Fruit fly (Drosophila melanogaster) whole organism, embryonic: ENCODE results near the gene Pex3.

Experiments used
- CG10209 ChIP-seq: fragments of 200-800 bp; sonication (Bioruptor generic); optimal IDR thresholded peaks from 3 replicates; lab custom pipeline; 2017; ENCODE audit warnings: missing biosample characterization, mild to moderate bottlenecking, missing genetic modification characterization, missing genetic modification reagents
- CG10366 ChIP-seq: fragments of 200-800 bp; sonication (Bioruptor generic); IDR thresholded peaks from 2 replicates; pipeline ENCODE4 v1.3.6; 2022; ENCODE audit warnings: missing biosample characterization, missing genetic modification characterization
- CG11093 ChIP-seq: fragments of 200-800 bp; sonication (Bioruptor generic); IDR thresholded peaks from 3 replicates; pipeline ENCODE4 v1.3.6; 2022; ENCODE audit warnings: missing biosample characterization, missing genetic modification characterization
- CG11398 ChIP-seq: fragments of 200-800 bp; sonication (Bioruptor generic); optimal IDR thresholded peaks from 2 replicates; lab custom pipeline; 2016; ENCODE audit warnings: missing biosample characterization, missing genetic modification characterization
- CG12219 ChIP-seq: fragments of 200-800 bp; sonication (Bioruptor generic); optimal IDR thresholded peaks from 3 replicates; lab custom pipeline; 2018; ENCODE audit warnings: missing biosample characterization, mild to moderate bottlenecking, missing genetic modification characterization
- CG13296 ChIP-seq: fragments of 200-800 bp; sonication (Bioruptor generic); optimal IDR thresholded peaks from 3 replicates; lab custom pipeline; 2018; ENCODE audit warnings: missing biosample characterization, mild to moderate bottlenecking, missing genetic modification characterization
- CG13624 ChIP-seq: fragments of 200-800 bp; sonication (Bioruptor generic); optimal IDR thresholded peaks from 2 replicates; lab custom pipeline; 2016; ENCODE audit warnings: missing biosample characterization, missing genetic modification characterization
- CG13775 ChIP-seq: fragments of 200-800 bp; sonication (Bioruptor generic); optimal IDR thresholded peaks from 3 replicates; lab custom pipeline; 2017; ENCODE audit warnings: missing biosample characterization, mild to moderate bottlenecking, missing genetic modification characterization
- CG1602 ChIP-seq: fragments of 200-800 bp; sonication (Bioruptor generic); optimal IDR thresholded peaks from 3 replicates; lab custom pipeline; 2016; ENCODE audit warnings: missing biosample characterization, missing genetic modification characterization
- CG16779 ChIP-seq: fragments of 200-800 bp; sonication (Bioruptor generic); IDR thresholded peaks from 2 replicates; pipeline ENCODE4 v1.3.6; 2022; ENCODE audit warnings: missing biosample characterization, missing genetic modification characterization
- CG17385 ChIP-seq: fragments of 200-800 bp; sonication (Bioruptor generic); optimal IDR thresholded peaks from 3 replicates; lab custom pipeline; 2018; ENCODE audit warnings: missing biosample characterization, mild to moderate bottlenecking, missing genetic modification characterization
- CG17912 ChIP-seq: fragments of 200-800 bp; sonication (Bioruptor generic); optimal IDR thresholded peaks from 2 replicates; lab custom pipeline; 2018; ENCODE audit warnings: missing biosample characterization, mild to moderate bottlenecking, missing genetic modification characterization
- CG18262 ChIP-seq: fragments of 200-800 bp; optimal IDR thresholded peaks from 3 replicates; lab custom pipeline; 2019; ENCODE audit warnings: missing biosample characterization, mild to moderate bottlenecking, missing genetic modification characterization, moderate library complexity
- CG2889 ChIP-seq: fragments of 200-800 bp; sonication (Bioruptor generic); IDR thresholded peaks from 3 replicates; pipeline ENCODE4 v1.3.6; 2022; ENCODE audit warnings: missing biosample characterization, missing genetic modification characterization
- CG3163 ChIP-seq: fragments of 200-800 bp; sonication (Bioruptor generic); optimal IDR thresholded peaks from 3 replicates; lab custom pipeline; 2016; ENCODE audit warnings: missing biosample characterization, missing genetic modification characterization
- CG3281 ChIP-seq: fragments of 200-800 bp; sonication (Bioruptor generic); optimal IDR thresholded peaks from 3 replicates; lab custom pipeline; 2017; ENCODE audit warnings: missing biosample characterization, mild to moderate bottlenecking, missing genetic modification characterization
- CG3407 ChIP-seq: fragments of 200-800 bp; sonication (Bioruptor generic); optimal IDR thresholded peaks from 2 replicates; lab custom pipeline; 2018; ENCODE audit warnings: missing biosample characterization, mild to moderate bottlenecking, missing genetic modification characterization
- CG4328 ChIP-seq: fragments of 200-800 bp; sonication (Bioruptor generic); optimal IDR thresholded peaks from 3 replicates; lab custom pipeline; 2017; ENCODE audit warnings: missing biosample characterization, missing genetic modification reagents, missing genetic modification characterization
- CG43689 ChIP-seq: fragments of 200-800 bp; sonication (Bioruptor generic); IDR thresholded peaks from 2 replicates; pipeline ENCODE4 v1.3.6; 2022; ENCODE audit warnings: missing biosample characterization, missing genetic modification characterization
- CG6654 ChIP-seq: fragments of 200-800 bp; sonication (Bioruptor generic); optimal IDR thresholded peaks from 2 replicates; lab custom pipeline; 2017; ENCODE audit warnings: missing biosample characterization, mild to moderate bottlenecking, missing genetic modification characterization
- CG6683 ChIP-seq: fragments of 200-800 bp; sonication (Bioruptor generic); optimal IDR thresholded peaks from 2 replicates; lab custom pipeline; 2017; ENCODE audit warnings: missing biosample characterization, mild to moderate bottlenecking, missing genetic modification characterization, missing genetic modification reagents
- CG8388 ChIP-seq: fragments of 200-800 bp; sonication (Bioruptor generic); optimal IDR thresholded peaks from 2 replicates; lab custom pipeline; 2019; ENCODE audit warnings: missing biosample characterization, mild to moderate bottlenecking, missing genetic modification characterization, moderate library complexity
- Camta ChIP-seq: fragments of 200-800 bp; sonication (Bioruptor generic); optimal IDR thresholded peaks from 2 replicates; lab custom pipeline; 2016; ENCODE audit warnings: missing biosample characterization, missing genetic modification characterization
- Chrac-16 ChIP-seq: fragments of 200-800 bp; sonication (Bioruptor generic); optimal IDR thresholded peaks from 3 replicates; lab custom pipeline; 2016; ENCODE audit warnings: missing biosample characterization, missing genetic modification characterization
- Drgx ChIP-seq: fragments of 200-800 bp; sonication (Bioruptor generic); IDR thresholded peaks from 2 replicates; pipeline ENCODE4 v1.3.6; 2022; ENCODE audit warnings: missing biosample characterization, missing genetic modification characterization
- Fer1 ChIP-seq: fragments of 200-800 bp; sonication (Bioruptor generic); optimal IDR thresholded peaks from 2 replicates; lab custom pipeline; 2017; ENCODE audit warnings: missing biosample characterization, mild to moderate bottlenecking, missing genetic modification characterization
- Hmr ChIP-seq: fragments of 200-800 bp; sonication (Bioruptor generic); optimal IDR thresholded peaks from 3 replicates; lab custom pipeline; 2017; ENCODE audit warnings: mild to moderate bottlenecking, missing biosample characterization, missing genetic modification reagents, missing genetic modification characterization
- Hr78 ChIP-seq, 2 experiments: fragments of 200-800 bp in 1 of 2; fragments of >200 bp in 1 of 2; sonication (Bioruptor generic) in 1 of 2; optimal IDR thresholded peaks; 2 replicates each; lab custom pipeline; 2017 to 2019; ENCODE audit warnings: missing biosample characterization in 2 of 2, missing genetic modification characterization in 2 of 2, mild to moderate bottlenecking in 1 of 2, moderate library complexity in 1 of 2
- MBD-R2 ChIP-seq: fragments of 200-800 bp; sonication (Bioruptor generic); IDR thresholded peaks from 2 replicates; pipeline ENCODE4 v1.3.6; 2022; ENCODE audit warnings: missing biosample characterization, missing genetic modification characterization
- Mrtf ChIP-seq: fragments of 200-800 bp; sonication (Bioruptor generic); IDR thresholded peaks from 3 replicates; pipeline ENCODE4 v1.3.6; 2022; ENCODE audit warnings: missing biosample characterization, missing genetic modification characterization
- Pdp1 ChIP-seq, 2 experiments: fragments of 200-800 bp; sonication (Bioruptor generic); optimal IDR thresholded peaks; 3 replicates each; lab custom pipeline; 2016; ENCODE audit warnings: missing biosample characterization in 2 of 2, missing genetic modification characterization in 2 of 2, mild to moderate bottlenecking in 1 of 2, moderate library complexity in 1 of 2
- Poxn ChIP-seq: fragments of 200-800 bp; sonication (Bioruptor generic); IDR thresholded peaks from 2 replicates; pipeline ENCODE4 v1.3.6; 2022; ENCODE audit warnings: missing biosample characterization, missing genetic modification characterization
- Sox100B ChIP-seq: fragments of 200-800 bp; sonication (Bioruptor generic); optimal IDR thresholded peaks from 3 replicates; lab custom pipeline; 2018; ENCODE audit warnings: missing biosample characterization, mild to moderate bottlenecking, missing genetic modification characterization
- TFAM ChIP-seq: fragments of 200-800 bp; sonication (Bioruptor generic); optimal IDR thresholded peaks from 2 replicates; lab custom pipeline; 2017; ENCODE audit warnings: missing biosample characterization, missing genetic modification characterization, inconsistent platforms
- Taf1 ChIP-seq: fragments of 200-800 bp; sonication (Bioruptor generic); IDR thresholded peaks from 2 replicates; pipeline ENCODE4 v1.3.6; 2022; ENCODE audit warnings: missing biosample characterization, missing genetic modification characterization
- Usf ChIP-seq: fragments of 200-800 bp; sonication (Bioruptor generic); optimal IDR thresholded peaks from 2 replicates; lab custom pipeline; 2017; ENCODE audit warnings: missing genotype, missing biosample characterization, missing genetic modification characterization
- al ChIP-seq: fragments of 200-800 bp; sonication (Bioruptor generic); IDR thresholded peaks from 2 replicates; pipeline ENCODE4 v1.3.6; 2022; ENCODE audit warnings: missing biosample characterization, missing genetic modification characterization
- da ChIP-seq: fragments of 200-800 bp; sonication (Bioruptor generic); optimal IDR thresholded peaks from 2 replicates; lab custom pipeline; 2016; ENCODE audit warnings: missing biosample characterization, missing genetic modification characterization
- dimm ChIP-seq: fragments of 200-800 bp; sonication (Bioruptor generic); IDR thresholded peaks from 2 replicates; pipeline ENCODE4 v1.3.6; 2022; ENCODE audit warnings: missing biosample characterization, missing genetic modification characterization
- en ChIP-seq: fragments of 200-800 bp; sonication (Bioruptor generic); optimal IDR thresholded peaks from 2 replicates; lab custom pipeline; 2016; ENCODE audit warnings: missing biosample characterization, missing genetic modification characterization
- ind ChIP-seq: fragments of 200-800 bp; sonication (Bioruptor generic); optimal IDR thresholded peaks from 3 replicates; lab custom pipeline; 2016; ENCODE audit warnings: missing biosample characterization, missing genetic modification characterization
- jumu ChIP-seq: fragments of 200-800 bp; sonication (Bioruptor generic); optimal IDR thresholded peaks from 3 replicates; lab custom pipeline; 2016; ENCODE audit warnings: missing biosample characterization, missing genetic modification characterization
- lola ChIP-seq, 3 experiments: fragments of >200 bp in 2 of 3; fragments of 200-800 bp in 1 of 3; sonication (Bioruptor generic) in 1 of 3; optimal IDR thresholded peaks; 2 replicates each; lab custom pipeline; 2017 to 2019; ENCODE audit warnings: missing biosample characterization in 3 of 3, missing genetic modification characterization in 3 of 3, mild to moderate bottlenecking in 1 of 3, moderate library complexity in 1 of 3
- mam ChIP-seq: fragments of 200-800 bp; sonication (Bioruptor generic); optimal IDR thresholded peaks from 3 replicates; lab custom pipeline; 2016; ENCODE audit warnings: missing biosample characterization, missing genetic modification characterization
- nom ChIP-seq: fragments of 200-800 bp; sonication (Bioruptor generic); optimal IDR thresholded peaks from 2 replicates; lab custom pipeline; 2017; ENCODE audit warnings: missing biosample characterization, missing genetic modification characterization, mild to moderate bottlenecking, moderate library complexity, missing genetic modification reagents
- oc ChIP-seq: fragments of 200-800 bp; sonication (Bioruptor generic); optimal IDR thresholded peaks from 2 replicates; lab custom pipeline; 2018; ENCODE audit warnings: missing biosample characterization, mild to moderate bottlenecking, missing genetic modification characterization, moderate library complexity
- prd ChIP-seq, 3 experiments: fragments of >200 bp in 2 of 3; fragments of 200-800 bp in 1 of 3; sonication (Bioruptor generic) in 1 of 3; optimal IDR thresholded peaks in 2 of 3; IDR thresholded peaks in 1 of 3; 2 replicates in 2 of 3; 3 replicates in 1 of 3; pipeline versions ENCODE4 v1.3.6 to Lab custom; 2017 to 2022; ENCODE audit warnings: missing biosample characterization in 1 of 3, missing genetic modification characterization in 1 of 3
- run ChIP-seq: fragments of 200-800 bp; sonication (Bioruptor generic); optimal IDR thresholded peaks from 3 replicates; lab custom pipeline; 2018; ENCODE audit warnings: missing biosample characterization, mild to moderate bottlenecking, missing genetic modification characterization
- tup ChIP-seq: fragments of 200-800 bp; sonication (Bioruptor generic); optimal IDR thresholded peaks from 2 replicates; lab custom pipeline; 2016; ENCODE audit warnings: missing biosample characterization, mild to moderate bottlenecking, missing genetic modification characterization, moderate library complexity

The Pex3 gene

dm6 chr3L:15107776-15108379, 36.3 kb upstream of the Pex3 start (continued):
- TF ChIP-seq CG13775 (GFP tag; lab: Kevin White, UChicago) (peak; percentile 25), Pdp1 (GFP tag; optimal IDR thresholded peaks at IDR 0.05; lab: Kevin White, UChicago) (peak in 1 of 2 experiments; percentile 41), Taf1 (no peak), Mrtf (GFP tag; lab: Robert Waterston, UW) (no peak), TFAM (GFP tag; lab: Kevin White, UChicago) (no peak), CG16779 (GFP tag; lab: Robert Waterston, UW) (no peak), CG12219 (GFP tag; lab: Kevin White, UChicago) (no peak), MBD-R2 (GFP tag; lab: Robert Waterston, UW) (no peak), Hr78 (GFP tag; optimal IDR thresholded peaks at IDR 0.05; lab: Kevin White, UChicago) (no peak), CG6683 (GFP tag; lab: Kevin White, UChicago) (peak; percentile 3), Sox100B (peak; percentile 75), Camta (GFP tag; lab: Kevin White, UChicago) (no peak), Usf (GFP tag; lab: Kevin White, UChicago) (peak; percentile 5), al (GFP tag; lab: Robert Waterston, UW) (no peak), CG4328 (GFP tag; lab: Kevin White, UChicago) (peak; percentile 9), CG3281 (peak; percentile 44), run (tag; lab: Kevin White, UChicago) (no peak), mam (GFP tag; lab: Kevin White, UChicago) (no peak), tup (GFP tag; lab: Kevin White, UChicago) (no peak), CG3407 (GFP tag; lab: Kevin White, UChicago) (peak; percentile 52), CG11398 (no peak), oc (no peak), CG11093 (GFP tag; lab: Robert Waterston, UW) (0 out of 3 replicates have a peak, but pooled peaks have one; percentile 32), CG10209 (GFP tag; lab: Kevin White, UChicago) (no peak), ind (GFP tag; lab: Kevin White, UChicago) (peak; percentile 19), CG17912 (no peak), Chrac-16 (peak; percentile 43), dimm (0 out of 2 replicates have a peak, but pooled peaks have one; percentile 24), CG1602 (GFP tag; lab: Kevin White, UChicago) (peak; percentile 43), CG43689 (GFP tag; lab: Robert Waterston, UW) (no peak), Fer1 (GFP tag; lab: Kevin White, UChicago) (no peak), CG10366 (GFP tag; lab: Robert Waterston, UW) (peak; percentile 9; the same call in 1 of the 2 replicates), da (no peak), Drgx (GFP tag; lab: Robert Waterston, UW) (peak; percentile 87), CG8388 (GFP tag; lab: Kevin White, UChicago) (peak; percentile 69), nom (GFP tag; lab: Kevin White, UChicago) (peak; percentile 89), CG3163 (GFP tag; lab: Kevin White, UChicago) (no peak), prd (optimal IDR thresholded peaks at IDR 0.05; lab: Kevin White, UChicago) (no peak), prd (GFP tag; IDR thresholded peaks at IDR 0.05; lab: Robert Waterston, UW) (peak; percentile 58; the same call in 1 of the 3 replicates), CG18262 (tag; lab: Kevin White, UChicago) (peak; percentile 86), lola (GFP tag; optimal IDR thresholded peaks at IDR 0.05; lab: Kevin White, UChicago) (peak in 1 of 3 experiments; percentile 80), Poxn (no peak), jumu (no peak), CG2889 (no peak), CG17385 (GFP tag; lab: Kevin White, UChicago) (peak; percentile 33), CG13296 (GFP tag; lab: Kevin White, UChicago) (no peak), CG13624 (GFP tag; lab: Kevin White, UChicago) (no peak), CG6654 (GFP tag; lab: Kevin White, UChicago) (peak; percentile 40), Hmr (peak; percentile 52), en (GFP tag; lab: Kevin White, UChicago) (no peak)
